Worm (Caenorhabditis elegans) whole organism, midembryonic: ENCODE measurements around the gene F43C11.16.

ENCODE experiments used
- T22C8.4 ChIP-seq: fragments of 200-800 bp; sonication (Bioruptor generic); IDR thresholded peaks from 2 replicates; pipeline ENCODE4 v1.3.6; 2022; ENCODE audit warnings: missing genetic modification characterization, missing compliant biosample characterization
- cog-1 ChIP-seq: sonication (generic microtip); optimal IDR thresholded peaks from 2 replicates; lab custom pipeline; 2016; ENCODE audit warnings: missing genetic modification characterization, missing compliant biosample characterization
- ref-1 ChIP-seq: fragments of 200-800 bp; sonication (Bioruptor generic); conservative IDR thresholded peaks from 2 replicates; pipeline ENCODE4 v1.3.6; 2022; ENCODE audit warnings: missing genetic modification reagents, missing genetic modification characterization, missing compliant biosample characterization
- ztf-23 ChIP-seq: fragments of 200-800 bp; sonication (Bioruptor generic); IDR thresholded peaks from 2 replicates; pipeline ENCODE4 v1.3.6; 2022; ENCODE audit warnings: missing genetic modification reagents, missing genetic modification characterization, missing compliant biosample characterization

- no peak for TF ChIP-seq ref-1
- TF ChIP-seq cog-1 = no peak
- no peak for TF ChIP-seq ztf-23 (GFP tag; lab: Robert Waterston, UW)
- no peak for TF ChIP-seq T22C8.4
Observed at ce11 chrII:2324956-2325355, 34.9 kb downstream of the F43C11.16 start, which contains the start of gene ZK1240.11.
